Worm (Caenorhabditis elegans) whole organism, midembryonic: Measurements from ENCODE around the gene mab-10.

Experiments
- T22C8.4 ChIP-seq: fragments of 200-800 bp; sonication (Bioruptor generic); IDR thresholded peaks from 2 replicates; pipeline ENCODE4 v1.3.6; 2022; ENCODE audit warnings: missing genetic modification characterization, missing compliant biosample characterization
- cog-1 ChIP-seq: sonication (generic microtip); optimal IDR thresholded peaks from 2 replicates; lab custom pipeline; 2016; ENCODE audit warnings: missing genetic modification characterization, missing compliant biosample characterization
- flt-1 ChIP-seq: fragments of 200-800 bp; sonication (Bioruptor generic); IDR thresholded peaks from 2 replicates; pipeline ENCODE4 v1.3.6; 2022; ENCODE audit warnings: missing genetic modification characterization, missing compliant biosample characterization
- klf-2 ChIP-seq: fragments of 200-800 bp; sonication (Bioruptor generic); conservative IDR thresholded peaks from 2 replicates; pipeline ENCODE4 v1.3.6; 2022; ENCODE audit warnings: missing genetic modification reagents, missing genetic modification characterization, missing compliant biosample characterization
- med-1 ChIP-seq: sonication (generic microtip); optimal IDR thresholded peaks from 2 replicates; lab custom pipeline; 2017; ENCODE audit warnings: missing genetic modification characterization, mild to moderate bottlenecking, missing compliant biosample characterization, antibody characterized with exemption, missing genetic modification reagents; ENCODE audit not compliant: insufficient read depth
- ref-1 ChIP-seq: fragments of 200-800 bp; sonication (Bioruptor generic); conservative IDR thresholded peaks from 2 replicates; pipeline ENCODE4 v1.3.6; 2022; ENCODE audit warnings: missing genetic modification reagents, missing genetic modification characterization, missing compliant biosample characterization
- tab-1 ChIP-seq: fragments of 200-800 bp; sonication (Bioruptor generic); IDR thresholded peaks from 2 replicates; pipeline ENCODE4 v1.3.6; 2022; ENCODE audit warnings: missing genetic modification characterization, missing compliant biosample characterization
- ztf-23 ChIP-seq: fragments of 200-800 bp; sonication (Bioruptor generic); IDR thresholded peaks from 2 replicates; pipeline ENCODE4 v1.3.6; 2022; ENCODE audit warnings: missing genetic modification reagents, missing genetic modification characterization, missing compliant biosample characterization
- ztf-29 ChIP-seq: fragments of 200-800 bp; sonication (Bioruptor generic); IDR thresholded peaks from 2 replicates; pipeline ENCODE4 v1.3.6; 2022; ENCODE audit warnings: missing genetic modification reagents, missing genetic modification characterization, missing compliant biosample characterization

mab-10 gene

ce11 chrII:10571967-10572366 lies 44.1 kb downstream of the mab-10 start, which contains the start of gene C06A1.3:
TSS of gene C06A1.3 (plus strand) at chrII:10572267.
- TF ChIP-seq T22C8.4 (GFP tag; lab: Robert Waterston, UW) (no peak), flt-1 (GFP tag; lab: Robert Waterston, UW) (no peak)

- TF ChIP-seq ztf-29 (GFP tag; lab: Robert Waterston, UW) (no peak), ztf-23 (GFP tag; lab: Robert Waterston, UW) (no peak), klf-2 (no peak), T22C8.4 (GFP tag; lab: Robert Waterston, UW) (no peak), flt-1 (GFP tag; lab: Robert Waterston, UW) (no peak), tab-1 (GFP tag; lab: Robert Waterston, UW) (no peak), med-1 (GFP tag; lab: Kevin White, UChicago) (no peak)
Measured at ce11 chrII:10574177-10574576, 46.3 kb downstream of the mab-10 start.

ce11 chrII:10578843-10579430 lies 51.1 kb downstream of the mab-10 start, which contains the start of gene rpb-6:
TSS of gene rpb-6 (plus strand) at chrII:10579380.
- no peak for TF ChIP-seq ztf-23 (GFP tag; lab: Robert Waterston, UW)
- TF ChIP-seq ztf-29 (GFP tag; lab: Robert Waterston, UW), result no peak
- TF ChIP-seq T22C8.4 (GFP tag; lab: Robert Waterston, UW), result no peak
- TF ChIP-seq klf-2, result no peak
- TF ChIP-seq ref-1, result no peak
- TF ChIP-seq tab-1 (GFP tag; lab: Robert Waterston, UW), result no peak
- TF ChIP-seq flt-1 (GFP tag; lab: Robert Waterston, UW), result no peak
- no peak for TF ChIP-seq cog-1 (tag; lab: Kevin White, UChicago)
- no peak for TF ChIP-seq med-1 (GFP tag; lab: Kevin White, UChicago)

- no peak for TF ChIP-seq T22C8.4 (GFP tag; lab: Robert Waterston, UW)
- no peak for TF ChIP-seq cog-1 (tag; lab: Kevin White, UChicago)
- no peak for TF ChIP-seq tab-1 (GFP tag; lab: Robert Waterston, UW)
- TF ChIP-seq med-1 (GFP tag; lab: Kevin White, UChicago), result no peak
- no peak for TF ChIP-seq ztf-23 (GFP tag; lab: Robert Waterston, UW)
Measured at ce11 chrII:10579655-10580054, 51.8 kb downstream of the mab-10 start, which contains the start of gene dohh-1. TSS of gene dohh-1 (plus strand) at chrII:10579955.

- TF ChIP-seq cog-1 (tag; lab: Kevin White, UChicago) (no peak), T22C8.4 (GFP tag; lab: Robert Waterston, UW) (no peak), ref-1 (no peak), ztf-29 (GFP tag; lab: Robert Waterston, UW) (no peak), flt-1 (GFP tag; lab: Robert Waterston, UW) (no peak), tab-1 (GFP tag; lab: Robert Waterston, UW) (no peak), ztf-23 (GFP tag; lab: Robert Waterston, UW) (no peak), med-1 (GFP tag; lab: Kevin White, UChicago) (no peak), klf-2 (no peak)
Measured at ce11 chrII:10580833-10581232, 52.9 kb downstream of the mab-10 start, which contains the start of gene dap-3. TSS of gene dap-3 (plus strand) at chrII:10581133.

ce11 chrII:10582318-10582717 lies 54.4 kb downstream of the mab-10 start, which contains the start of gene mrps-22:
TSS of gene mrps-22 (plus strand) at chrII:10582618.
- no peak for TF ChIP-seq cog-1 (tag; lab: Kevin White, UChicago)
- no peak for TF ChIP-seq ztf-29 (GFP tag; lab: Robert Waterston, UW)
- no peak for TF ChIP-seq ztf-23 (GFP tag; lab: Robert Waterston, UW)
- TF ChIP-seq tab-1 (GFP tag; lab: Robert Waterston, UW), result no peak
- no peak for TF ChIP-seq T22C8.4 (GFP tag; lab: Robert Waterston, UW)
- TF ChIP-seq flt-1 (GFP tag; lab: Robert Waterston, UW), result no peak
- TF ChIP-seq klf-2, result no peak
- no peak for TF ChIP-seq ref-1
- no peak for TF ChIP-seq med-1 (GFP tag; lab: Kevin White, UChicago)
